Fruit fly (Drosophila melanogaster): ENCODE results near the gene Ppm1.

The Ppm1 gene

dm6 chr3L:546819-547441, 34.2 kb upstream of the Ppm1 start:
- TF ChIP-seq CG4496 (GFP tag; IDR thresholded peaks at IDR 0.05) (0 out of 3 replicates have a peak, but pooled peaks have one; percentile 48), CG15710 (tag; optimal IDR thresholded peaks at IDR 0.05) (no peak), CG32121 (GFP tag; IDR thresholded peaks at IDR 0.05) (peak; percentile 71; the same call in 1 of the 2 replicates), Snoo (tag; optimal IDR thresholded peaks at IDR 0.05) (peak; percentile 10), fd96Ca (GFP tag; IDR thresholded peaks at IDR 0.05) (peak; percentile 48; the same call in 2 of the 3 replicates), CG8301 (tag; optimal IDR thresholded peaks at IDR 0.05) (no peak), D1 (tag; optimal IDR thresholded peaks at IDR 0.05) (no peak), CG10348 (GFP tag; IDR thresholded peaks at IDR 0.05) (no peak), Pif1A (GFP tag; optimal IDR thresholded peaks at IDR 0.05) (no peak), Pif1B (GFP tag; optimal IDR thresholded peaks at IDR 0.05) (no peak), CG9948 (tag; optimal IDR thresholded peaks at IDR 0.05) (no peak), CG13204 (GFP tag; optimal IDR thresholded peaks at IDR 0.05) (no peak), Ets98B (GFP tag; IDR thresholded peaks at IDR 0.05) (peak; percentile 63), EcR (GFP tag; optimal IDR thresholded peaks at IDR 0.05) (no peak), CG14655 (GFP tag; optimal IDR thresholded peaks at IDR 0.05) (no peak), CG8159 (tag; optimal IDR thresholded peaks at IDR 0.05) (no peak), CG17806 (tag; optimal IDR thresholded peaks at IDR 0.05) (no peak), CG12605 (GFP tag; IDR thresholded peaks at IDR 0.05) (no peak), rn (GFP tag; IDR thresholded peaks at IDR 0.05) (no peak), CG34367 (tag; optimal IDR thresholded peaks at IDR 0.05) (no peak), gl (tag; optimal IDR thresholded peaks at IDR 0.05) (no peak)

- TF ChIP-seq CG12605 (GFP tag; IDR thresholded peaks at IDR 0.05) (no peak), EcR (GFP tag; optimal IDR thresholded peaks at IDR 0.05) (peak; percentile 20), CG8159 (tag; optimal IDR thresholded peaks at IDR 0.05) (no peak), CG15710 (tag; optimal IDR thresholded peaks at IDR 0.05) (no peak), CG4496 (GFP tag; IDR thresholded peaks at IDR 0.05) (0 out of 3 replicates have a peak, but pooled peaks have one; percentile 17), CG13204 (GFP tag; optimal IDR thresholded peaks at IDR 0.05) (no peak), CG9948 (tag; optimal IDR thresholded peaks at IDR 0.05) (no peak), CG14655 (GFP tag; optimal IDR thresholded peaks at IDR 0.05) (peak; percentile 6)
Measured at dm6 chr3L:548304-549198, 32.6 kb upstream of the Ppm1 start.

dm6 chr3L:550082-550827, 30.9 kb upstream of the Ppm1 start:
- TF ChIP-seq fd96Ca (GFP tag; IDR thresholded peaks at IDR 0.05), result no peak
- TF ChIP-seq CG13204 (GFP tag; optimal IDR thresholded peaks at IDR 0.05), result no peak
- peak; percentile 33 for TF ChIP-seq CG9948 (tag; optimal IDR thresholded peaks at IDR 0.05)
- peak; percentile 81 for TF ChIP-seq CG8159 (tag; optimal IDR thresholded peaks at IDR 0.05)
- peak; percentile 40 for TF ChIP-seq CG17806 (tag; optimal IDR thresholded peaks at IDR 0.05)
- TF ChIP-seq CG4496 (GFP tag; IDR thresholded peaks at IDR 0.05), result no peak
- peak; percentile 50 for TF ChIP-seq Snoo (tag; optimal IDR thresholded peaks at IDR 0.05)
- peak; percentile 78 for TF ChIP-seq CG15710 (tag; optimal IDR thresholded peaks at IDR 0.05)
- TF ChIP-seq D1 (tag; optimal IDR thresholded peaks at IDR 0.05), result peak; percentile 19
- no peak for TF ChIP-seq CG12605 (GFP tag; IDR thresholded peaks at IDR 0.05)
- peak; percentile 75 for TF ChIP-seq CG8301 (tag; optimal IDR thresholded peaks at IDR 0.05)
- peak; percentile 60 for TF ChIP-seq Pif1B (GFP tag; optimal IDR thresholded peaks at IDR 0.05)
- TF ChIP-seq CG14655 (GFP tag; optimal IDR thresholded peaks at IDR 0.05), result peak; percentile 80
- TF ChIP-seq CG34367 (tag; optimal IDR thresholded peaks at IDR 0.05), result peak; percentile 1
- TF ChIP-seq Pif1A (GFP tag; optimal IDR thresholded peaks at IDR 0.05), result peak; percentile 51

dm6 chr3L:550828-551094, 30.4 kb upstream of the Ppm1 start:
- TF ChIP-seq CG13204 (GFP tag; optimal IDR thresholded peaks at IDR 0.05), result no peak
- TF ChIP-seq CG8159 (tag; optimal IDR thresholded peaks at IDR 0.05), result no peak
- no peak for TF ChIP-seq CG17806 (tag; optimal IDR thresholded peaks at IDR 0.05)
- TF ChIP-seq CG9948 (tag; optimal IDR thresholded peaks at IDR 0.05), result no peak
- TF ChIP-seq CG10348 (GFP tag; IDR thresholded peaks at IDR 0.05), result no peak
- no peak for TF ChIP-seq Pif1A (GFP tag; optimal IDR thresholded peaks at IDR 0.05)
- no peak for TF ChIP-seq gl (tag; optimal IDR thresholded peaks at IDR 0.05)
- TF ChIP-seq CG15710 (tag; optimal IDR thresholded peaks at IDR 0.05), result no peak
- TF ChIP-seq Ets98B (GFP tag; IDR thresholded peaks at IDR 0.05), result no peak
- no peak for TF ChIP-seq EcR (GFP tag; optimal IDR thresholded peaks at IDR 0.05)

dm6 chr3L:551844-552243, 29.3 kb upstream of the Ppm1 start:
- no peak for TF ChIP-seq Ets98B (GFP tag; IDR thresholded peaks at IDR 0.05)

dm6 chr3L:552446-552845, 28.7 kb upstream of the Ppm1 start:
- TF ChIP-seq CG4496 (GFP tag; IDR thresholded peaks at IDR 0.05) (peak; percentile 27; the same call in 1 of the 3 replicates), D1 (tag; optimal IDR thresholded peaks at IDR 0.05) (no peak), CG10348 (GFP tag; IDR thresholded peaks at IDR 0.05) (no peak)

All from whole organism, pupa.